Worm (Caenorhabditis elegans) whole organism, L1 larva: ENCODE measurements around the gene T24G10.2.

Source experiments
- C04F5.9 ChIP-seq: sonication (generic microtip); optimal IDR thresholded peaks from 2 replicates; lab custom pipeline; 2016; ENCODE audit warnings: missing genetic modification characterization, missing compliant biosample characterization
- C16A3.4 ChIP-seq: fragments of 150-350 bp; optimal IDR thresholded peaks from 2 replicates; lab custom pipeline; 2014; ENCODE audit warnings: missing biosample characterization, missing genetic modification characterization
- C34B4.2 ChIP-seq: sonication (generic microtip); optimal IDR thresholded peaks from 2 replicates; lab custom pipeline; 2017; ENCODE audit warnings: mild to moderate bottlenecking, missing genetic modification characterization, missing compliant biosample characterization
- Y116A8C.19 ChIP-seq: sonication (generic microtip); optimal IDR thresholded peaks from 2 replicates; lab custom pipeline; 2016; ENCODE audit warnings: missing compliant biosample characterization, missing genetic modification characterization, borderline replicate concordance
- aha-1 ChIP-seq: fragments of 150-350 bp; optimal IDR thresholded peaks from 2 replicates; lab custom pipeline; 2014; ENCODE audit warnings: missing biosample characterization, missing genetic modification characterization
- alr-1 ChIP-seq: fragments of 200-800 bp; sonication (Bioruptor generic); optimal IDR thresholded peaks from 2 replicates; lab custom pipeline; 2018; ENCODE audit warnings: borderline replicate concordance, mild to moderate bottlenecking, missing genetic modification characterization, missing compliant biosample characterization
- aly-2 ChIP-seq: fragments of 150-350 bp; optimal IDR thresholded peaks from 2 replicates; lab custom pipeline; 2014; ENCODE audit warnings: missing biosample characterization, missing genetic modification characterization
- blmp-1 ChIP-seq: fragments of 150-350 bp; optimal IDR thresholded peaks from 2 replicates; lab custom pipeline; 2014; ENCODE audit warnings: missing biosample characterization, missing genetic modification characterization
- ceh-90 ChIP-seq: sonication (generic microtip); optimal IDR thresholded peaks from 2 replicates; lab custom pipeline; 2016; ENCODE audit warnings: missing genetic modification characterization, missing compliant biosample characterization
- efl-1 ChIP-seq, 4 experiments: fragments of 150-350 bp; optimal IDR thresholded peaks in 3 of 4; peaks in 1 of 4; 1 replicate in 1 of 4; 2 replicates in 3 of 4; lab custom pipeline; 2014; ENCODE audit warnings: missing biosample characterization in 2 of 4, missing genetic modification characterization in 2 of 4, missing genetic modification reagents in 2 of 4
- elt-3 ChIP-seq, 6 experiments: fragments of 150-350 bp in 1 of 6; sonication (generic microtip); optimal IDR thresholded peaks; 2 replicates each; lab custom pipeline; 2017 to 2018; ENCODE audit warnings: missing biosample characterization in 6 of 6, missing genetic modification characterization in 6 of 6, inconsistent platforms in 1 of 6
- fkh-10 ChIP-seq: sonication (generic microtip); optimal IDR thresholded peaks from 2 replicates; lab custom pipeline; 2017; ENCODE audit warnings: missing biosample characterization, missing genetic modification reagents, missing genetic modification characterization
- fos-1 ChIP-seq: fragments of 150-350 bp; optimal IDR thresholded peaks from 2 replicates; lab custom pipeline; 2014; ENCODE audit warnings: missing biosample characterization, missing genetic modification characterization
- grh-1 ChIP-seq: fragments of 200-800 bp; sonication (Bioruptor generic); IDR thresholded peaks from 2 replicates; pipeline ENCODE4 v1.3.6; 2022; ENCODE audit warnings: missing genetic modification reagents, missing genetic modification characterization, missing compliant biosample characterization
- hlh-17 ChIP-seq: fragments of 200-800 bp; sonication (Bioruptor generic); optimal IDR thresholded peaks from 2 replicates; lab custom pipeline; 2018; ENCODE audit warnings: missing genetic modification characterization, mild to moderate bottlenecking, missing compliant biosample characterization, moderate library complexity, borderline replicate concordance
- lin-13 ChIP-seq: fragments of 150-350 bp; optimal IDR thresholded peaks from 2 replicates; lab custom pipeline; 2014; ENCODE audit warnings: missing biosample characterization, missing genetic modification reagents, missing genetic modification characterization
- lir-3 ChIP-seq: sonication (generic microtip); optimal IDR thresholded peaks from 2 replicates; lab custom pipeline; 2016; ENCODE audit warnings: mild to moderate bottlenecking, missing genetic modification characterization, moderate library complexity, missing compliant biosample characterization; ENCODE audit not compliant: poor library complexity
- mef-2 ChIP-seq: fragments of 150-350 bp; optimal IDR thresholded peaks from 2 replicates; lab custom pipeline; 2014; ENCODE audit warnings: missing biosample characterization, missing genetic modification characterization
- nhr-12 ChIP-seq: sonication (generic microtip); optimal IDR thresholded peaks from 2 replicates; lab custom pipeline; 2017; ENCODE audit warnings: missing biosample characterization, missing genetic modification characterization
- nhr-71 ChIP-seq: sonication (generic microtip); optimal IDR thresholded peaks from 2 replicates; lab custom pipeline; 2016; ENCODE audit warnings: mild to moderate bottlenecking, missing genetic modification characterization, moderate library complexity, missing compliant biosample characterization
- nhr-77 ChIP-seq: fragments of 150-350 bp; optimal IDR thresholded peaks from 2 replicates; lab custom pipeline; 2014; ENCODE audit warnings: missing biosample characterization, missing genetic modification characterization
- nhr-84 ChIP-seq: sonication (generic microtip); optimal IDR thresholded peaks from 2 replicates; lab custom pipeline; 2017; ENCODE audit warnings: missing biosample characterization, missing genetic modification characterization
- nhr-85 ChIP-seq: sonication (generic microtip); peaks from one replicate; lab custom pipeline; 2016; ENCODE audit warnings: missing genetic modification characterization, inconsistent platforms, missing compliant biosample characterization
- pag-3 ChIP-seq: sonication (generic microtip); optimal IDR thresholded peaks from 2 replicates; lab custom pipeline; 2017; ENCODE audit warnings: missing genetic modification characterization, mild to moderate bottlenecking, missing compliant biosample characterization, antibody characterized with exemption, borderline replicate concordance; ENCODE audit not compliant: insufficient read depth
- tbx-2 ChIP-seq: sonication (generic microtip); optimal IDR thresholded peaks from 2 replicates; lab custom pipeline; 2016; ENCODE audit warnings: missing genetic modification characterization, missing compliant biosample characterization
- tlp-1 ChIP-seq: fragments of 150-350 bp; optimal IDR thresholded peaks from 2 replicates; lab custom pipeline; 2014; ENCODE audit warnings: missing biosample characterization, missing genetic modification characterization
- unc-130 ChIP-seq: fragments of 150-350 bp; optimal IDR thresholded peaks from 2 replicates; lab custom pipeline; 2017; ENCODE audit warnings: missing biosample characterization, missing genetic modification characterization, inconsistent platforms
- vab-15 ChIP-seq: sonication (generic microtip); optimal IDR thresholded peaks from 2 replicates; lab custom pipeline; 2017; ENCODE audit warnings: missing genotype, mild to moderate bottlenecking, missing genetic modification characterization, missing compliant biosample characterization
- xbp-1 ChIP-seq: sonication (generic microtip); optimal IDR thresholded peaks from 2 replicates; lab custom pipeline; 2016; ENCODE audit warnings: missing genetic modification characterization, missing compliant biosample characterization
- zag-1 ChIP-seq: fragments of 150-350 bp; optimal IDR thresholded peaks from 2 replicates; lab custom pipeline; 2014; ENCODE audit warnings: missing biosample characterization, missing genetic modification characterization
- zip-4 ChIP-seq: fragments of 200-800 bp; sonication (Bioruptor generic); optimal IDR thresholded peaks from 2 replicates; lab custom pipeline; 2018; ENCODE audit warnings: mild to moderate bottlenecking, missing genetic modification characterization, moderate library complexity, missing compliant biosample characterization

Gene T24G10.2

DNA sequence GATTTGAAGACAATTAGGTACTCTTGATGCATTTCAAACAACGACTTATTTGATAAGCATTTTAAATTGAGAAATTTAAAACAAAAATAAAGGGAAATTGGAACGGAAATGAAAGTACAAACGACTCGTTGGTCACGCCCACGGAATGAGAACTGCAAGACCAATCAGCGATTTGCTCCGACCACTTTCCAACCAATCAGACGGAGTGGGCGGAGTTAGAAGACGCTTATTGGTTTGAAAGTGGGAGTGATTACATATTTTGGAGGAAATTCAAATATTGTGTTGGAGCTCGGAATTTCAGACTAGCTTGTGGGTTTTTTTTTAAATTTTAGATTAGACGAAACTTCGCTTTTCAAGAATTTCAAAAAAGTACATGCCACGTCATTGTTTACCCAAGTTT, 26.5 kb upstream of the T24G10.2 start:
- no peak for TF ChIP-seq nhr-84 (tag; lab: Kevin White, UChicago)
- no peak for TF ChIP-seq efl-1 (optimal IDR thresholded peaks at IDR 0.05; lab: Kevin White, UChicago)
- peak in 1 of 2 experiments; percentile 52 for TF ChIP-seq efl-1 (GFP tag; optimal IDR thresholded peaks at IDR 0.05 in 1 of 2; lab: Kevin White, UChicago)

- TF ChIP-seq nhr-71 (tag; lab: Kevin White, UChicago) = peak; percentile 39
- peak; percentile 47 for TF ChIP-seq nhr-85
- peak; percentile 33 for TF ChIP-seq blmp-1 (tag; lab: Kevin White, UChicago)
- peak in 4 of 6 experiments; percentile 14 to 67 (median 48) for TF ChIP-seq elt-3 (tag; optimal IDR thresholded peaks at IDR 0.05; lab: Kevin White, UChicago)
- TF ChIP-seq C34B4.2 (tag; lab: Kevin White, UChicago) = no peak
Measured at ce11 chrIII:5464850-5465249, 22.3 kb upstream of the T24G10.2 start.

- TF ChIP-seq Y116A8C.19 (no peak), nhr-12 (tag; lab: Kevin White, UChicago) (no peak), mef-2 (tag; lab: Kevin White, UChicago) (no peak), fkh-10 (GFP tag; lab: Kevin White, UChicago) (no peak), aha-1 (tag; lab: Kevin White, UChicago) (no peak), aly-2 (tag; lab: Kevin White, UChicago) (no peak), grh-1 (no peak), pag-3 (tag; lab: Kevin White, UChicago) (no peak), ceh-90 (tag; lab: Kevin White, UChicago) (no peak), tlp-1 (tag; lab: Kevin White, UChicago) (no peak), hlh-17 (GFP tag; lab: Kevin White, UChicago) (no peak), C04F5.9 (tag; lab: Kevin White, UChicago) (no peak)
- TF ChIP-seq, all 84 proteins: peak for 0
Measured at ce11 chrIII:5464077-5464476, 21.5 kb upstream of the T24G10.2 start, which contains the start of gene F48E8.2. Gene F48E8.2, plus strand, starts transcription at chrIII:5464377.

DNA sequence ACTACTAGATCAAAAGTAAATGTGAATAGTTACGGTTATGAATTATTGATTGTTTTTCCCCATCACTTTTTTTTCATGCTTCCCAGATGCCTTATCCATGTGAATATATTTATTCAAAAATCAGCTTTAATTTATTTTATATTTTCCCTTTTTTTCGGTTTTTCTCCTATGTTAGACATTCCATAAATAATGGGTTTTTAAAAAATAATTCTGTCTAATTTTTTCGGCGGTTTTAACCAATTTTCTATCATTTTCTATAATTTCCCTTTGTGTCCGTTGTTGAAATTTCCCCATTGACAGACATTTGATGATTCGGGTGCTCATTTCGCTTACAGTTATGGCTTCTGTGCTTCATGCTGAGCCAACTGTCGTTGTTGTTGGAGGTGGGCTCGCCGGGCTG, 18.5 kb upstream of the T24G10.2 start, which contains the start of gene F48E8.3:
F48E8.3 (plus strand) TSS at position 301 of the 400 bp plus-strand sequence.
- TF ChIP-seq zip-4 (GFP tag; lab: Kevin White, UChicago) = no peak
- no peak for TF ChIP-seq vab-15 (tag; lab: Kevin White, UChicago)
- TF ChIP-seq lir-3 (tag; lab: Kevin White, UChicago) = no peak
- TF ChIP-seq fkh-10 (GFP tag; lab: Kevin White, UChicago) = no peak
- no peak for TF ChIP-seq C16A3.4 (tag; lab: Kevin White, UChicago)
- no peak for TF ChIP-seq grh-1
- no peak for TF ChIP-seq alr-1 (tag; lab: Kevin White, UChicago)
- no peak for TF ChIP-seq zag-1 (tag; lab: Kevin White, UChicago)

DNA sequence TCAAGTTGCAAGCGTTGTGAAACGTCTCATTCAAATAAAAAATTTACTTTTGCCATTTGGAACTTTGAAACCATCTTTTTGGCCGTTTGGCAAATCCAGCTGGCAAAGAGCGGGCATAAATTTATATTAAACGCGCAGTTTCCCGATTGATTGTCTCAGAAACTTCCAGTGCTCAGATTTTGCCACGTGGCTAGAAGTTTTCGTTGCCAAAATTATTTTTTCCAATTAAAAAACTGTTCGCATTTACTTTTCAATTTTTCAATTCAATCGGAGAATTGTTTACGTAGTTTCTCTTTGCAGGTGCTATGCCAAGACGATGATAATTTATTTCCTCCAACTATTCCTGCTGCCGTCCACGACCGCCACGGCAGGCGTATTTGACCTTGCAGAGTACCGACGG, 10.7 kb upstream of the T24G10.2 start, which contains the start of gene F48E8.4:
F48E8.4 (plus strand) TSS at position 301 of the 400 bp plus-strand sequence.
- TF ChIP-seq xbp-1 (tag; lab: Kevin White, UChicago) (no peak), efl-1 (optimal IDR thresholded peaks at IDR 0.05; lab: Kevin White, UChicago) (no peak), efl-1 (GFP tag; optimal IDR thresholded peaks at IDR 0.05 in 1 of 2; lab: Kevin White, UChicago) (peak in 1 of 2 experiments; percentile 82), ceh-90 (tag; lab: Kevin White, UChicago) (no peak), fos-1 (tag; lab: Kevin White, UChicago) (no peak)

- TF ChIP-seq hlh-17 (GFP tag; lab: Kevin White, UChicago) (no peak), unc-130 (tag; lab: Kevin White, UChicago) (no peak), nhr-77 (tag; lab: Kevin White, UChicago) (no peak), efl-1 (optimal IDR thresholded peaks at IDR 0.05; lab: Kevin White, UChicago) (no peak), efl-1 (GFP tag; optimal IDR thresholded peaks at IDR 0.05 in 1 of 2; lab: Kevin White, UChicago) (peak in 1 of 2 experiments; percentile 35), tbx-2 (no peak), lin-13 (no peak)
Measured at ce11 chrIII:5450430-5450829, 7.9 kb upstream of the T24G10.2 start, which contains the start of gene paa-1. Gene paa-1, plus strand, starts transcription at chrIII:5450730.
